Fruit fly (Drosophila melanogaster) whole organism, embryonic: ENCODE data around the gene Aef1.

Experiments used
- Ada2b ChIP-seq: fragments of 200-800 bp; sonication (Bioruptor generic); IDR thresholded peaks from 2 replicates; pipeline ENCODE4 v1.3.6; 2022; ENCODE audit warnings: missing biosample characterization, missing genetic modification characterization
- Bdp1 ChIP-seq: fragments of 200-800 bp; sonication (Bioruptor generic); optimal IDR thresholded peaks from 3 replicates; lab custom pipeline; 2016; ENCODE audit warnings: missing biosample characterization, missing genetic modification characterization
- BtbVII ChIP-seq: fragments of 200-800 bp; sonication (Bioruptor generic); optimal IDR thresholded peaks from 3 replicates; lab custom pipeline; 2017; ENCODE audit warnings: missing biosample characterization, mild to moderate bottlenecking, missing genetic modification characterization
- CG10462 ChIP-seq: fragments of 200-800 bp; sonication (Bioruptor generic); optimal IDR thresholded peaks from 2 replicates; lab custom pipeline; 2016; ENCODE audit warnings: missing biosample characterization, missing genetic modification characterization
- CG10654 ChIP-seq: fragments of 200-800 bp; sonication (Bioruptor generic); optimal IDR thresholded peaks from 2 replicates; lab custom pipeline; 2016; ENCODE audit warnings: missing biosample characterization, missing genetic modification characterization
- CG11093 ChIP-seq: fragments of 200-800 bp; sonication (Bioruptor generic); IDR thresholded peaks from 3 replicates; pipeline ENCODE4 v1.3.6; 2022; ENCODE audit warnings: missing biosample characterization, missing genetic modification characterization
- CG14860 ChIP-seq: fragments of 200-800 bp; sonication (Bioruptor generic); IDR thresholded peaks from 3 replicates; pipeline ENCODE4 v1.3.6; 2022; ENCODE audit warnings: missing biosample characterization, missing genetic modification characterization; ENCODE audit not compliant: partially characterized antibody
- CG1602 ChIP-seq: fragments of 200-800 bp; sonication (Bioruptor generic); optimal IDR thresholded peaks from 3 replicates; lab custom pipeline; 2016; ENCODE audit warnings: missing biosample characterization, missing genetic modification characterization
- CG17912 ChIP-seq: fragments of 200-800 bp; sonication (Bioruptor generic); optimal IDR thresholded peaks from 2 replicates; lab custom pipeline; 2018; ENCODE audit warnings: missing biosample characterization, mild to moderate bottlenecking, missing genetic modification characterization
- CG18619 ChIP-seq: fragments of 200-800 bp; sonication (Bioruptor generic); optimal IDR thresholded peaks from 3 replicates; lab custom pipeline; 2017; ENCODE audit warnings: missing biosample characterization, mild to moderate bottlenecking, missing genetic modification characterization
- CG31388 ChIP-seq: fragments of 200-800 bp; sonication (Bioruptor generic); optimal IDR thresholded peaks from 2 replicates; lab custom pipeline; 2016; ENCODE audit warnings: missing biosample characterization, missing genetic modification characterization
- CG32772 ChIP-seq: fragments of 200-800 bp; sonication (Bioruptor generic); IDR thresholded peaks from 2 replicates; pipeline ENCODE4 v1.3.6; 2022; ENCODE audit warnings: missing biosample characterization, missing genetic modification characterization
- CG3838 ChIP-seq: fragments of 200-800 bp; sonication (Bioruptor generic); optimal IDR thresholded peaks from 3 replicates; lab custom pipeline; 2016; ENCODE audit warnings: missing biosample characterization, missing genetic modification characterization
- CG42726 ChIP-seq: fragments of 200-800 bp; sonication (Bioruptor generic); IDR thresholded peaks from 2 replicates; pipeline ENCODE4 v1.3.6; 2022; ENCODE audit warnings: missing biosample characterization, missing genetic modification characterization; ENCODE audit not compliant: partially characterized antibody
- CG4404 ChIP-seq: fragments of 200-800 bp; sonication (Bioruptor generic); IDR thresholded peaks from 2 replicates; pipeline ENCODE4 v1.3.6; 2022; ENCODE audit warnings: missing biosample characterization, missing genetic modification characterization
- CG4617 ChIP-seq: fragments of 200-800 bp; sonication (Bioruptor generic); optimal IDR thresholded peaks from 3 replicates; lab custom pipeline; 2016; ENCODE audit warnings: missing biosample characterization, missing genetic modification characterization, borderline replicate concordance
- CG5180 ChIP-seq: fragments of 200-800 bp; sonication (Bioruptor generic); optimal IDR thresholded peaks from 3 replicates; lab custom pipeline; 2017; ENCODE audit warnings: missing biosample characterization, missing genetic modification characterization, mild to moderate bottlenecking, moderate library complexity, missing genetic modification reagents
- CG9609 ChIP-seq: fragments of 200-800 bp; sonication (Bioruptor generic); optimal IDR thresholded peaks from 3 replicates; lab custom pipeline; 2016; ENCODE audit warnings: missing biosample characterization, missing genetic modification characterization
- CG9797 ChIP-seq: fragments of 200-800 bp; sonication (Bioruptor generic); optimal IDR thresholded peaks from 3 replicates; lab custom pipeline; 2018; ENCODE audit warnings: missing biosample characterization, mild to moderate bottlenecking, missing genetic modification characterization
- Chrac-16 ChIP-seq: fragments of 200-800 bp; sonication (Bioruptor generic); optimal IDR thresholded peaks from 3 replicates; lab custom pipeline; 2016; ENCODE audit warnings: missing biosample characterization, missing genetic modification characterization
- CkIIα-i1 ChIP-seq: fragments of 200-800 bp; sonication (Bioruptor generic); IDR thresholded peaks from 2 replicates; pipeline ENCODE4 v1.3.6; 2022; ENCODE audit warnings: missing biosample characterization, missing genetic modification characterization
- Dfd ChIP-seq, 2 experiments: fragments of >200 bp; optimal IDR thresholded peaks; 2 replicates each; lab custom pipeline; 2017; ENCODE audit warnings: missing biosample characterization in 2 of 2, missing genetic modification characterization in 2 of 2
- E2f2 ChIP-seq: fragments of 200-800 bp; sonication (Bioruptor generic); IDR thresholded peaks from 2 replicates; pipeline ENCODE4 v1.3.6; 2022; ENCODE audit warnings: missing biosample characterization, missing genetic modification characterization
- Ets65A ChIP-seq: fragments of 200-800 bp; sonication (Bioruptor generic); peaks from one replicate; lab custom pipeline; 2016; ENCODE audit warnings: missing biosample characterization, missing genetic modification characterization
- H2.0 ChIP-seq: fragments of 200-800 bp; sonication (Bioruptor generic); IDR thresholded peaks from 2 replicates; pipeline ENCODE4 v1.3.6; 2022; ENCODE audit warnings: missing biosample characterization, missing genetic modification characterization
- HHEX ChIP-seq: fragments of 200-800 bp; sonication (Bioruptor generic); optimal IDR thresholded peaks from 3 replicates; lab custom pipeline; 2017; ENCODE audit warnings: missing biosample characterization, mild to moderate bottlenecking, missing genetic modification characterization, missing genetic modification reagents
- Hr3 ChIP-seq: fragments of 200-800 bp; sonication (Bioruptor generic); optimal IDR thresholded peaks from 3 replicates; lab custom pipeline; 2016; ENCODE audit warnings: missing biosample characterization, missing genetic modification characterization
- MBD-R2 ChIP-seq: fragments of 200-800 bp; sonication (Bioruptor generic); IDR thresholded peaks from 2 replicates; pipeline ENCODE4 v1.3.6; 2022; ENCODE audit warnings: missing biosample characterization, missing genetic modification characterization
- NC2β ChIP-seq: fragments of 200-800 bp; sonication (Bioruptor generic); optimal IDR thresholded peaks from 2 replicates; lab custom pipeline; 2016; ENCODE audit warnings: missing biosample characterization, missing genetic modification characterization
- Nf-YB ChIP-seq: fragments of 200-800 bp; sonication (Bioruptor generic); optimal IDR thresholded peaks from 3 replicates; lab custom pipeline; 2019; ENCODE audit warnings: missing biosample characterization, mild to moderate bottlenecking, missing genetic modification characterization, moderate library complexity
- Oli ChIP-seq: fragments of 200-800 bp; sonication (Bioruptor generic); optimal IDR thresholded peaks from 2 replicates; lab custom pipeline; 2018; ENCODE audit warnings: missing biosample characterization, mild to moderate bottlenecking, missing genetic modification characterization, moderate library complexity
- Xrp1 ChIP-seq: fragments of 200-800 bp; sonication (Bioruptor generic); IDR thresholded peaks from 2 replicates; pipeline ENCODE4 v1.3.6; 2022; ENCODE audit warnings: missing biosample characterization, missing genetic modification characterization
- bab2 ChIP-seq: fragments of 200-800 bp; sonication (Bioruptor generic); optimal IDR thresholded peaks from 2 replicates; lab custom pipeline; 2016; ENCODE audit warnings: missing biosample characterization, missing genetic modification characterization
- bcd ChIP-seq: fragments of 200-800 bp; sonication (Bioruptor generic); optimal IDR thresholded peaks from 2 replicates; lab custom pipeline; 2017; ENCODE audit warnings: missing biosample characterization, mild to moderate bottlenecking, missing genetic modification characterization
- cg ChIP-seq: fragments of 200-800 bp; sonication (Bioruptor generic); optimal IDR thresholded peaks from 3 replicates; lab custom pipeline; 2019; ENCODE audit warnings: missing biosample characterization, mild to moderate bottlenecking, missing genetic modification characterization, moderate library complexity
- en ChIP-seq: fragments of 200-800 bp; sonication (Bioruptor generic); optimal IDR thresholded peaks from 2 replicates; lab custom pipeline; 2016; ENCODE audit warnings: missing biosample characterization, missing genetic modification characterization
- fru ChIP-seq: fragments of >200 bp; optimal IDR thresholded peaks from 2 replicates; lab custom pipeline; 2017
- gcm2 ChIP-seq: fragments of 200-800 bp; sonication (Bioruptor generic); optimal IDR thresholded peaks from 2 replicates; lab custom pipeline; 2016; ENCODE audit warnings: missing biosample characterization, missing genetic modification characterization
- gsb ChIP-seq: fragments of 200-800 bp; sonication (Bioruptor generic); IDR thresholded peaks from 2 replicates; pipeline ENCODE4 v1.3.6; 2022; ENCODE audit warnings: missing biosample characterization, missing genetic modification characterization
- hbn ChIP-seq: fragments of 200-800 bp; sonication (Bioruptor generic); IDR thresholded peaks from 2 replicates; pipeline ENCODE4 v1.3.6; 2022; ENCODE audit warnings: missing biosample characterization, missing genetic modification characterization; ENCODE audit not compliant: partially characterized antibody
- inv ChIP-seq: fragments of 200-800 bp; sonication (Bioruptor generic); IDR thresholded peaks from 2 replicates; pipeline ENCODE4 v1.3.6; 2022; ENCODE audit warnings: missing biosample characterization, missing genetic modification characterization; ENCODE audit not compliant: partially characterized antibody
- pros ChIP-seq: fragments of 200-800 bp; sonication (Bioruptor generic); optimal IDR thresholded peaks from 3 replicates; lab custom pipeline; 2019; ENCODE audit warnings: missing biosample characterization, mild to moderate bottlenecking, missing genetic modification characterization, moderate library complexity
- pum ChIP-seq: fragments of 200-800 bp; sonication (Bioruptor generic); optimal IDR thresholded peaks from 2 replicates; lab custom pipeline; 2016; ENCODE audit warnings: missing biosample characterization, missing genetic modification characterization
- sc ChIP-seq, 3 experiments: fragments of >200 bp in 2 of 3; fragments of 200-800 bp in 1 of 3; sonication (Bioruptor generic) in 1 of 3; optimal IDR thresholded peaks; 2 replicates in 2 of 3; 3 replicates in 1 of 3; lab custom pipeline; 2017; ENCODE audit warnings: mild to moderate bottlenecking in 1 of 3, missing biosample characterization in 1 of 3, missing genetic modification characterization in 1 of 3, missing genetic modification reagents in 1 of 3
- sisA ChIP-seq: fragments of 200-800 bp; sonication (Bioruptor generic); IDR thresholded peaks from 2 replicates; pipeline ENCODE4 v1.3.6; 2022; ENCODE audit warnings: missing biosample characterization, missing genetic modification characterization
- so ChIP-seq: fragments of 200-800 bp; sonication (Bioruptor generic); IDR thresholded peaks from 3 replicates; pipeline ENCODE4 v1.3.6; 2022; ENCODE audit warnings: missing biosample characterization, missing genetic modification characterization
- ssp ChIP-seq: fragments of 200-800 bp; sonication (Bioruptor generic); IDR thresholded peaks from 2 replicates; pipeline ENCODE4 v1.3.6; 2022; ENCODE audit warnings: missing biosample characterization, missing genetic modification characterization
- sug ChIP-seq: fragments of 200-800 bp; optimal IDR thresholded peaks from 2 replicates; lab custom pipeline; 2019; ENCODE audit warnings: missing biosample characterization, mild to moderate bottlenecking, missing genetic modification characterization, moderate library complexity
- tna ChIP-seq: fragments of 200-800 bp; sonication (Bioruptor generic); IDR thresholded peaks from 2 replicates; pipeline ENCODE4 v1.3.6; 2022; ENCODE audit warnings: missing biosample characterization, missing genetic modification characterization; ENCODE audit not compliant: partially characterized antibody
- usp ChIP-seq: fragments of >200 bp; optimal IDR thresholded peaks from 2 replicates; lab custom pipeline; 2017; ENCODE audit warnings: missing biosample characterization, missing genetic modification characterization
- wek ChIP-seq: fragments of 200-800 bp; sonication (Bioruptor generic); optimal IDR thresholded peaks from 3 replicates; lab custom pipeline; 2018; ENCODE audit warnings: missing biosample characterization, mild to moderate bottlenecking, missing genetic modification characterization, moderate library complexity

Gene Aef1

DNA sequence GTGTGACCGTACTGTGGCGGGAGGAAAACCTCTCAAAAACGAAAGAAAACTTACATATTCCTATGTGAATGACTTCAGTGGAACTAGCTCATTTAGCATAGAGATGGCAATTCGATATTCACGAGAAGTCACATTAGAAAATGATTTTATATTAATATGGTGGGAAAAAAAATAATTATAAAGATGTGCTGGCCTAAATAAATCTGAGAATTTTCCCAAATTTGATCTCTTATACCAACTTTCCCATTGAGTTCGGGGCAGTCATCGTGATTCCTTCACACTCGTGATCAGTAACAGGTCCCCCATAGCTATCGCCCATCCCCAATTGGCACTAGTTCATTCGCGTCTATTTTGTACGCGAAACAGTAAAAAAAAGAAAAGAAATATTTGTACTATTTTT is at the start of gene Aef1, which contains the start of gene barc (continued):
- TF ChIP-seq pum (GFP tag; lab: Kevin White, UChicago) (peak; percentile 87), Ets65A (GFP tag; lab: Kevin White, UChicago) (peak; percentile 99), CG42726 (GFP tag; lab: Robert Waterston, UW) (peak; percentile 55; the same call in 1 of the 2 replicates), CG9797 (GFP tag; lab: Kevin White, UChicago) (peak; percentile 72), H2.0 (GFP tag; lab: Robert Waterston, UW) (peak; percentile 84), sug (tag; lab: Kevin White, UChicago) (peak; percentile 89), E2f2 (GFP tag; lab: Robert Waterston, UW) (peak; percentile 61), CG31388 (GFP tag; lab: Kevin White, UChicago) (peak; percentile 79), CG4404 (GFP tag; lab: Robert Waterston, UW) (peak; percentile 95), en (GFP tag; lab: Kevin White, UChicago) (peak; percentile 42), Nf-YB (GFP tag; lab: Kevin White, UChicago) (peak; percentile 53), sc (optimal IDR thresholded peaks at IDR 0.05; lab: Kevin White, UChicago) (no peak), sc (GFP tag; optimal IDR thresholded peaks at IDR 0.05; lab: Kevin White, UChicago) (no peak), CG18619 (GFP tag; lab: Kevin White, UChicago) (peak; percentile 78), CG5180 (peak; percentile 26), NC2β (GFP tag; lab: Kevin White, UChicago) (peak; percentile 77), usp (GFP tag; lab: Kevin White, UChicago) (no peak), bcd (peak; percentile 89), hbn (peak; percentile 80), Oli (tag; lab: Kevin White, UChicago) (peak; percentile 84), CG10462 (GFP tag; lab: Kevin White, UChicago) (peak; percentile 82), HHEX (GFP tag; lab: Kevin White, UChicago) (peak; percentile 18), CG32772 (GFP tag; lab: Robert Waterston, UW) (peak; percentile 87), gsb (GFP tag; lab: Robert Waterston, UW) (0 out of 2 replicates have a peak, but pooled peaks have one; percentile 26), BtbVII (peak; percentile 6), inv (GFP tag; lab: Robert Waterston, UW) (peak; percentile 91), Chrac-16 (GFP tag; lab: Kevin White, UChicago) (peak; percentile 94), CG9609 (GFP tag; lab: Kevin White, UChicago) (peak; percentile 80), so (peak; percentile 76; the same call in 1 of the 3 replicates), CG4617 (peak; percentile 90), fru (lab: Kevin White, UChicago) (no peak), CkIIα-i1 (GFP tag; lab: Robert Waterston, UW) (peak; percentile 35; the same call in 1 of the 2 replicates), CG11093 (peak; percentile 88; the same call in 2 of the 3 replicates), tna (GFP tag; lab: Robert Waterston, UW) (peak; percentile 49; the same call in 1 of the 2 replicates), Bdp1 (GFP tag; lab: Kevin White, UChicago) (peak; percentile 79), Ada2b (GFP tag; lab: Robert Waterston, UW) (peak; percentile 70), sisA (GFP tag; lab: Robert Waterston, UW) (peak; percentile 93), pros (GFP tag; lab: Kevin White, UChicago) (no peak), CG14860 (peak; percentile 92), Dfd (GFP tag; optimal IDR thresholded peaks at IDR 0.05; lab: Kevin White, UChicago) (no peak), CG3838 (peak; percentile 56), ssp (GFP tag; lab: Robert Waterston, UW) (peak; percentile 86), gcm2 (peak; percentile 32), CG10654 (GFP tag; lab: Kevin White, UChicago) (peak; percentile 88), Hr3 (GFP tag; lab: Kevin White, UChicago) (peak; percentile 92), wek (GFP tag; lab: Kevin White, UChicago) (no peak), bab2 (peak; percentile 87), CG1602 (GFP tag; lab: Kevin White, UChicago) (peak; percentile 90), CG17912 (GFP tag; lab: Kevin White, UChicago) (no peak), MBD-R2 (peak; percentile 78), Xrp1 (GFP tag; lab: Robert Waterston, UW) (peak; percentile 82), cg (no peak)
